Worm (Caenorhabditis elegans) whole organism, L4/young adult: ENCODE results near the gene Y55B1BL.1.

Source experiments
- W03F9.2 ChIP-seq: fragments of 150-350 bp; optimal IDR thresholded peaks from 2 replicates; lab custom pipeline; 2014; ENCODE audit warnings: missing biosample characterization, missing genetic modification characterization
- dao-5 ChIP-seq: sonication (generic microtip); optimal IDR thresholded peaks from 2 replicates; lab custom pipeline; 2016; ENCODE audit warnings: missing genotype, missing genetic modification characterization, moderate library complexity, missing compliant biosample characterization
- him-1 ChIP-seq: sonication (generic microtip); optimal IDR thresholded peaks from 2 replicates; lab custom pipeline; 2016; ENCODE audit warnings: missing genotype, missing genetic modification reagents, missing genetic modification characterization, missing compliant biosample characterization

- no peak for TF ChIP-seq W03F9.2
- TF ChIP-seq him-1 (tag; lab: Kevin White, UChicago), result no peak
- TF ChIP-seq dao-5, result no peak
These were observed 41.9 kb downstream of the Y55B1BL.1 start, which contains the start of gene Y55B1BR.8 for ce11 chrIII:444101-444500.
